Worm (Caenorhabditis elegans): ENCODE data around the gene C06A1.6.

DNA sequence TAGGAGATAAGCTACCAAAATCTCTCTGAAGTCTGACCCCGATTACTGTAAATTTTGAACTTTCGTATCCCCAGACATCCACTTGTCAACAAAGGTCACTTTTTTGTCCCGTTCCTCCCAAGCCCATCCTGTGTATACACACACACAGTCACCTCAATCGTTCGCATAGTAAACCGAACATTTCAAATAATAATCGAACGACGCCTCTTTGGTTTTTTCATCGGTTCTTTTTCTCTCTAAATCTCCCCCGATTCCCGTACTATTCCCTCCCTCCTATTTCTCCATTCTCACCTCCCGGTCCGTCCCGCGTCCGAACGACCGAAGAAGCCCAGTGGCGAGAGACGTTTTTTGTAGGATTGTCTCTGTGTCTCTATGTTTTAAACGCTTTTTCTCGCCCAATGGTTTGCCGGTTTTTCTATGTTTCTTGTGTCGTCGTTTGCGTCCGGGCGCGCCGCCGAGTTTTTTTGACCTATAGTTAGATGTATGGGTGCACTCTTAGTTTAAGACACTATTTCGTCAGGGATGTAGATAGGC lies 35.2 kb downstream of the C06A1.6 start:
- peak; percentile 78 for TF ChIP-seq hlh-11 (tag; optimal IDR thresholded peaks at IDR 0.05)
- TF ChIP-seq spr-1 (tag; optimal IDR thresholded peaks at IDR 0.05): peak; percentile 30
- TF ChIP-seq lsy-2 (tag; optimal IDR thresholded peaks at IDR 0.05): peak in 1 of 2 experiments; percentile 28
- no peak for TF ChIP-seq R02D3.7 (tag; optimal IDR thresholded peaks at IDR 0.05)
- TF ChIP-seq Y48G9A.11 (GFP tag; IDR thresholded peaks at IDR 0.05): no peak
- no peak for TF ChIP-seq Y5F2A.4 (GFP tag; optimal IDR thresholded peaks at IDR 0.05)
- no peak for TF ChIP-seq zip-2 (tag; optimal IDR thresholded peaks at IDR 0.05)
- no peak for TF ChIP-seq snpc-1.2 (GFP tag; IDR thresholded peaks at IDR 0.05)
